Worm (Caenorhabditis elegans) whole organism, young adult: ENCODE measurements around the gene ptp-8.

Experiments used
- B0035.1 ChIP-seq: sonication (generic microtip); optimal IDR thresholded peaks from 2 replicates; lab custom pipeline; 2016; ENCODE audit warnings: missing genetic modification characterization, mild to moderate bottlenecking, missing compliant biosample characterization, missing genotype, missing genetic modification reagents
- D2030.7 ChIP-seq: fragments of 200-800 bp; sonication (Bioruptor generic); IDR thresholded peaks from 2 replicates; pipeline ENCODE4 v1.3.6; 2022; ENCODE audit warnings: missing genetic modification reagents, missing genetic modification characterization, missing compliant biosample characterization
- F52B5.7 ChIP-seq: sonication (generic microtip); optimal IDR thresholded peaks from 2 replicates; lab custom pipeline; 2016; ENCODE audit warnings: mild to moderate bottlenecking, missing genetic modification characterization, missing compliant biosample characterization
- Y53G8AR.9 ChIP-seq: fragments of 200-800 bp; sonication (Bioruptor generic); conservative IDR thresholded peaks from 2 replicates; pipeline ENCODE4 v1.3.6; 2022; ENCODE audit warnings: missing genetic modification reagents, missing genetic modification characterization, missing compliant biosample characterization
- Y56A3A.18 ChIP-seq: fragments of 200-800 bp; sonication (Bioruptor generic); IDR thresholded peaks from 2 replicates; pipeline ENCODE4 v1.3.6; 2022; ENCODE audit warnings: missing genetic modification reagents, missing genetic modification characterization, missing compliant biosample characterization
- ZK185.1 ChIP-seq: sonication (generic microtip); optimal IDR thresholded peaks from 2 replicates; lab custom pipeline; 2016; ENCODE audit warnings: mild to moderate bottlenecking, missing genetic modification characterization, missing compliant biosample characterization; ENCODE audit not compliant: poor library complexity, severe bottlenecking
- akir-1 ChIP-seq: fragments of 200-800 bp; sonication (Bioruptor generic); optimal IDR thresholded peaks from 2 replicates; lab custom pipeline; 2018; ENCODE audit warnings: mild to moderate bottlenecking, missing genetic modification characterization, moderate library complexity, missing compliant biosample characterization
- aptf-2 ChIP-seq: fragments of 200-800 bp; sonication (Bioruptor generic); conservative IDR thresholded peaks from 2 replicates; pipeline ENCODE4 v1.3.6; 2022; ENCODE audit warnings: missing genetic modification reagents, missing genetic modification characterization, missing compliant biosample characterization
- attf-3 ChIP-seq: fragments of 200-800 bp; sonication (Bioruptor generic); conservative IDR thresholded peaks from 2 replicates; pipeline ENCODE4 v1.3.6; 2022; ENCODE audit warnings: missing genetic modification reagents, missing genetic modification characterization, missing compliant biosample characterization
- ceh-27 ChIP-seq: fragments of 200-800 bp; sonication (Bioruptor generic); optimal IDR thresholded peaks from 2 replicates; lab custom pipeline; 2018; ENCODE audit warnings: mild to moderate bottlenecking, missing genetic modification characterization, moderate library complexity, missing compliant biosample characterization
- ceh-91 ChIP-seq: fragments of 200-800 bp; sonication (Bioruptor generic); IDR thresholded peaks from 2 replicates; pipeline ENCODE4 v1.3.6; 2022; ENCODE audit warnings: missing genetic modification reagents, missing genetic modification characterization, missing compliant biosample characterization
- egl-18 ChIP-seq: fragments of 200-800 bp; sonication (Bioruptor generic); IDR thresholded peaks from 2 replicates; pipeline ENCODE4 v1.3.6; 2022; ENCODE audit warnings: missing genetic modification reagents, missing genetic modification characterization, missing compliant biosample characterization
- fkh-3 ChIP-seq: sonication (generic microtip); optimal IDR thresholded peaks from 2 replicates; lab custom pipeline; 2016; ENCODE audit warnings: mild to moderate bottlenecking, missing genetic modification characterization, missing compliant biosample characterization
- gei-17 ChIP-seq: fragments of 200-800 bp; sonication (Bioruptor generic); optimal IDR thresholded peaks from 2 replicates; lab custom pipeline; 2018; ENCODE audit warnings: mild to moderate bottlenecking, missing genetic modification characterization, missing compliant biosample characterization
- hlh-12 ChIP-seq: sonication (generic microtip); optimal IDR thresholded peaks from 2 replicates; lab custom pipeline; 2016; ENCODE audit warnings: missing genetic modification characterization, missing compliant biosample characterization
- hmg-1.2 ChIP-seq: fragments of 200-800 bp; sonication (Bioruptor generic); IDR thresholded peaks from 2 replicates; pipeline ENCODE4 v1.3.6; 2022; ENCODE audit warnings: missing genetic modification reagents, missing genetic modification characterization, missing compliant biosample characterization
- hsf-1 ChIP-seq: fragments of 200-800 bp; sonication (Bioruptor generic); IDR thresholded peaks from 2 replicates; pipeline ENCODE4 v1.3.6; 2022; ENCODE audit warnings: missing genetic modification reagents, missing genetic modification characterization, missing compliant biosample characterization
- lir-1 ChIP-seq: fragments of 200-800 bp; sonication (Bioruptor generic); conservative IDR thresholded peaks from 2 replicates; pipeline ENCODE4 v1.3.6; 2022; ENCODE audit warnings: missing genetic modification reagents, missing genetic modification characterization, missing compliant biosample characterization
- lsy-27 ChIP-seq: sonication (generic microtip); optimal IDR thresholded peaks from 2 replicates; lab custom pipeline; 2017; ENCODE audit warnings: missing genetic modification characterization, mild to moderate bottlenecking, missing compliant biosample characterization, antibody characterized with exemption, missing genotype, borderline replicate concordance; ENCODE audit not compliant: insufficient read depth
- madf-8 ChIP-seq: fragments of 200-800 bp; sonication (Bioruptor generic); conservative IDR thresholded peaks from 2 replicates; pipeline ENCODE4 v1.3.6; 2022; ENCODE audit warnings: missing genetic modification reagents, missing genetic modification characterization, missing compliant biosample characterization
- mel-28 ChIP-seq: sonication (generic microtip); optimal IDR thresholded peaks from 2 replicates; lab custom pipeline; 2016; ENCODE audit warnings: borderline replicate concordance, mild to moderate bottlenecking, missing genetic modification characterization, missing compliant biosample characterization
- mxl-1 ChIP-seq: sonication (generic microtip); optimal IDR thresholded peaks from 2 replicates; lab custom pipeline; 2016; ENCODE audit warnings: missing genetic modification characterization, missing compliant biosample characterization
- nfya-2 ChIP-seq: fragments of 200-800 bp; sonication (Bioruptor generic); IDR thresholded peaks from 2 replicates; pipeline ENCODE4 v1.3.6; 2022; ENCODE audit warnings: missing genetic modification reagents, missing genetic modification characterization, missing compliant biosample characterization
- nhr-27 ChIP-seq: fragments of 200-800 bp; sonication (Bioruptor generic); optimal IDR thresholded peaks from 2 replicates; lab custom pipeline; 2018; ENCODE audit warnings: mild to moderate bottlenecking, missing genetic modification characterization, moderate library complexity, missing compliant biosample characterization
- repo-1 ChIP-seq: sonication (generic microtip); optimal IDR thresholded peaks from 2 replicates; lab custom pipeline; 2017; ENCODE audit warnings: mild to moderate bottlenecking, missing genetic modification characterization, missing compliant biosample characterization
- snpc-3.4 ChIP-seq: sonication (generic microtip); optimal IDR thresholded peaks from 2 replicates; lab custom pipeline; 2017; ENCODE audit warnings: missing genetic modification characterization, mild to moderate bottlenecking, missing compliant biosample characterization, antibody characterized with exemption, moderate library complexity, missing genotype, missing genetic modification reagents
- tbp1 ChIP-seq: fragments of 200-800 bp; sonication (Bioruptor generic); optimal IDR thresholded peaks from 2 replicates; lab custom pipeline; 2018; ENCODE audit warnings: mild to moderate bottlenecking, missing genetic modification characterization, missing compliant biosample characterization
- tbx-9 ChIP-seq: sonication (generic microtip); optimal IDR thresholded peaks from 2 replicates; lab custom pipeline; 2016; ENCODE audit warnings: borderline replicate concordance, missing genetic modification characterization, inconsistent platforms, missing compliant biosample characterization
- unc-130 ChIP-seq: sonication (generic microtip); optimal IDR thresholded peaks from 2 replicates; lab custom pipeline; 2016; ENCODE audit warnings: missing genetic modification reagents, missing genetic modification characterization, missing compliant biosample characterization
- unc-62 ChIP-seq: fragments of 150-350 bp; optimal IDR thresholded peaks from 2 replicates; lab custom pipeline; 2014; ENCODE audit warnings: missing biosample characterization, missing genetic modification reagents, missing genetic modification characterization
- zfh-2 ChIP-seq: fragments of 200-800 bp; sonication (Bioruptor generic); conservative IDR thresholded peaks from 2 replicates; pipeline ENCODE4 v1.3.6; 2022; ENCODE audit warnings: missing genetic modification reagents, missing genetic modification characterization, missing compliant biosample characterization
- ztf-18 ChIP-seq: sonication (generic microtip); optimal IDR thresholded peaks from 2 replicates; lab custom pipeline; 2016; ENCODE audit warnings: missing genotype, mild to moderate bottlenecking, missing genetic modification characterization, missing compliant biosample characterization
- ztf-22 ChIP-seq: fragments of 200-800 bp; sonication (Bioruptor generic); optimal IDR thresholded peaks from 2 replicates; lab custom pipeline; 2018; ENCODE audit warnings: mild to moderate bottlenecking, missing genetic modification characterization, moderate library complexity, missing compliant biosample characterization
- ztf-28 ChIP-seq: fragments of 200-800 bp; sonication (Bioruptor generic); IDR thresholded peaks from 2 replicates; pipeline ENCODE4 v1.3.6; 2022; ENCODE audit warnings: missing genetic modification reagents, missing genetic modification characterization, missing compliant biosample characterization

The ptp-8 gene

ce11 chrIV:7404934-7405632 lies 23.2 kb downstream of the ptp-8 start, which contains the start of the genes C48A7.16 and egl-19:
Gene C48A7.16 (plus strand): TSS chrIV:7405477.
Gene egl-19 (plus strand): TSS chrIV:7405582.
- TF ChIP-seq snpc-3.4 (tag; lab: Kevin White, UChicago) (no peak), egl-18 (GFP tag; lab: Robert Waterston, UW) (no peak), gei-17 (GFP tag; lab: Kevin White, UChicago) (no peak), ZK185.1 (no peak), unc-130 (GFP tag; lab: Kevin White, UChicago) (no peak), akir-1 (GFP tag; lab: Kevin White, UChicago) (no peak), D2030.7 (no peak), aptf-2 (GFP tag; lab: Robert Waterston, UW) (no peak), nhr-27 (tag; lab: Kevin White, UChicago) (no peak), hlh-12 (tag; lab: Kevin White, UChicago) (no peak), fkh-3 (no peak), attf-3 (GFP tag; lab: Robert Waterston, UW) (no peak)

- no peak for TF ChIP-seq ztf-18
- no peak for TF ChIP-seq lir-1 (GFP tag; lab: Robert Waterston, UW)
- no peak for TF ChIP-seq B0035.1 (tag; lab: Kevin White, UChicago)
- TF ChIP-seq ceh-91 (GFP tag; lab: Robert Waterston, UW) = no peak
- TF ChIP-seq ztf-22 (GFP tag; lab: Kevin White, UChicago) = no peak
- no peak for TF ChIP-seq zfh-2 (GFP tag; lab: Robert Waterston, UW)
- TF ChIP-seq hsf-1 (GFP tag; lab: Robert Waterston, UW) = no peak
- no peak for TF ChIP-seq lsy-27 (tag; lab: Kevin White, UChicago)
- TF ChIP-seq hmg-1.2 = no peak
- no peak for TF ChIP-seq mel-28 (tag; lab: Kevin White, UChicago)
- TF ChIP-seq ztf-28 (GFP tag; lab: Robert Waterston, UW) = no peak
- TF ChIP-seq, all 124 proteins: peak for 0
Measured at ce11 chrIV:7406690-7407089, 24.8 kb downstream of the ptp-8 start.

ce11 chrIV:7407301-7407700 lies 25.4 kb downstream of the ptp-8 start:
- no peak for TF ChIP-seq gei-17 (GFP tag; lab: Kevin White, UChicago)
- no peak for TF ChIP-seq nfya-2 (GFP tag; lab: Robert Waterston, UW)
- no peak for TF ChIP-seq tbp1 (GFP tag; lab: Kevin White, UChicago)
- no peak for TF ChIP-seq tbx-9 (tag; lab: Kevin White, UChicago)
- no peak for TF ChIP-seq repo-1 (tag; lab: Kevin White, UChicago)
- no peak for TF ChIP-seq F52B5.7
- no peak for TF ChIP-seq mxl-1 (tag; lab: Kevin White, UChicago)
- no peak for TF ChIP-seq Y53G8AR.9 (GFP tag; lab: Robert Waterston, UW)
- no peak for TF ChIP-seq Y56A3A.18 (GFP tag; lab: Robert Waterston, UW)
- TF ChIP-seq ceh-27 = no peak
- TF ChIP-seq unc-62 (GFP tag; lab: Kevin White, UChicago) = no peak

ce11 chrIV:7413573-7413972 lies 31.7 kb downstream of the ptp-8 start:
- TF ChIP-seq ztf-28 (GFP tag; lab: Robert Waterston, UW) (no peak), madf-8 (GFP tag; lab: Robert Waterston, UW) (no peak)
- TF ChIP-seq, all 124 proteins: peak for 0
